Fruit fly (Drosophila melanogaster): ENCODE data around the gene SNF4Agamma.

The SNF4Agamma gene

DNA sequence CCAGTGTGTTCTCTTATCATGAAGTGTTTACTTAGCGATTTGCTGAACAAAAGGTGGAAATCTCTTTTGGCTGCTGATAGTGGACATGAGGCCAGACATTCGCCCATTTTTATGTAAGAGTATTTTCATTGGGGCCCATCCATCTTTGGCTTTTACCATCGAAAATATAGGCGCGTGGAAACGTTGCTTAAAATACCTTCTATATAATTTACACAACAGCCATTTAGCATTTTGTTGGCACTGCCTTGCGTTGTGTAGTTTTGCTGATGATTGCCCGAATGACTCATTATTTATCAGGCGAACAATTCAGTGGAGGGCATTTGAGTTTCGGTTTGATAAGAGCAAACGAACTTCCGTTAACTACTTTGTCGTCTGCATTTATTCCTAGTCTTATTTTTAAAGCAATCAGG, 21.1 kb downstream of the SNF4Agamma start (continued):
- no peak for TF ChIP-seq CG2116 (GFP tag; optimal IDR thresholded peaks at IDR 0.05)
- TF ChIP-seq CG4707 (GFP tag; optimal IDR thresholded peaks at IDR 0.05), result no peak
- peak; percentile 31; the same call in 1 of the 2 replicates for TF ChIP-seq NFAT (GFP tag; IDR thresholded peaks at IDR 0.05)
- no peak for TF ChIP-seq slou (GFP tag; optimal IDR thresholded peaks at IDR 0.05)
- TF ChIP-seq unpg (GFP tag; optimal IDR thresholded peaks at IDR 0.05), result peak; percentile 36
- TF ChIP-seq fd3F (GFP tag; optimal IDR thresholded peaks at IDR 0.05), result peak; percentile 48
- TF ChIP-seq CG30020 (tag; optimal IDR thresholded peaks at IDR 0.05), result no peak

DNA sequence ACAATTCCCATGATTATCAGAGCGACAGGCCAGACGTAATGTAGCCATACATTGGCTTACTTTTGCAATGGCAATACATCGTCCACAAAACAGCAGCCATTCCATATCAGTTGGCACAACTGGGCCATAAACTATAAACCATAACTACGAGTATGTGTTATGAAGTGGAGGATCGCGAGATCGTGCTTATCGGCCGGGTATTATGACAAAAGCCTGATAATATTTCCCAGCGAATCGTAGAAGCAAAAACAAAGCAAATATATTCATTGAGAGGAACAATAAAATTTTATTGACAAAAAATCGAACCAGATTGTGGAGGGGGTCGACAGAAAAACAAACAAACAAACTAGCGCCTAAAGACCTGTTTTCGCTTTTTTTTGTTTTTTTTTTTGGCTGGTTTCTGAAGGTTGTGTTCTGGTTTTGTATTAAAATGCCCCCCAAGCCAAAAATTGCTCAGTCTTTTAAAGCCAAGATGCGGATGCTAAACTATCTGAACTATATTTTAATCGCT, 22.8 kb downstream of the SNF4Agamma start, which contains the start of gene CG5810:
TSS of gene CG5810 (plus strand) at position 461 of the 511 bp plus-strand sequence.
- no peak for TF ChIP-seq slou (GFP tag; optimal IDR thresholded peaks at IDR 0.05)
- TF ChIP-seq yki (optimal IDR thresholded peaks at IDR 0.05), result no peak
- peak; percentile 31 for TF ChIP-seq CG13296 (GFP tag; optimal IDR thresholded peaks at IDR 0.05)
- TF ChIP-seq CG13624 (GFP tag; optimal IDR thresholded peaks at IDR 0.05), result no peak
- TF ChIP-seq Mes4 (GFP tag; optimal IDR thresholded peaks at IDR 0.05), result no peak
- no peak for TF ChIP-seq Ada2b (GFP tag; IDR thresholded peaks at IDR 0.05)
- peak; percentile 32 for TF ChIP-seq CG15514 (GFP tag; optimal IDR thresholded peaks at IDR 0.05)
- TF ChIP-seq CG11398 (GFP tag; optimal IDR thresholded peaks at IDR 0.05), result no peak
- no peak for TF ChIP-seq CG7839 (tag; optimal IDR thresholded peaks at IDR 0.05)
- no peak for TF ChIP-seq prd (optimal IDR thresholded peaks at IDR 0.05)
- no peak for TF ChIP-seq prd (GFP tag; IDR thresholded peaks at IDR 0.05)
- TF ChIP-seq nom (GFP tag; optimal IDR thresholded peaks at IDR 0.05), result no peak
- no peak for TF ChIP-seq CG9215 (GFP tag; IDR thresholded peaks at IDR 0.05)
- no peak for TF ChIP-seq zf30C (GFP tag; optimal IDR thresholded peaks at IDR 0.05)
- no peak for TF ChIP-seq CG42726 (GFP tag; IDR thresholded peaks at IDR 0.05; ENCODE audit: partially characterized antibody)
- TF ChIP-seq B-H1 (GFP tag; IDR thresholded peaks at IDR 0.05), result no peak
- no peak for TF ChIP-seq CG10959 (GFP tag; IDR thresholded peaks at IDR 0.05)
- no peak for TF ChIP-seq Xbp1 (GFP tag; optimal IDR thresholded peaks at IDR 0.05)
- TF ChIP-seq CG12155 (GFP tag; optimal IDR thresholded peaks at IDR 0.05), result no peak
- TF ChIP-seq zen (tag; optimal IDR thresholded peaks at IDR 0.05), result no peak
- TF ChIP-seq D (optimal IDR thresholded peaks at IDR 0.05), result no peak
- TF ChIP-seq D (GFP tag; optimal IDR thresholded peaks at IDR 0.05), result no peak
- no peak for TF ChIP-seq bab2 (GFP tag; optimal IDR thresholded peaks at IDR 0.05)
- no peak for TF ChIP-seq ara (GFP tag; IDR thresholded peaks at IDR 0.05)
- no peak for TF ChIP-seq CG2129 (GFP tag; IDR thresholded peaks at IDR 0.05; ENCODE audit: partially characterized antibody)
- no peak for TF ChIP-seq Doc3 (GFP tag; IDR thresholded peaks at IDR 0.05; ENCODE audit: partially characterized antibody)
- no peak for TF ChIP-seq CG15696 (tag; optimal IDR thresholded peaks at IDR 0.05)
- no peak for TF ChIP-seq CG34422 (GFP tag; IDR thresholded peaks at IDR 0.05)
- TF ChIP-seq sob (GFP tag; IDR thresholded peaks at IDR 0.05), result no peak
- TF ChIP-seq CG8281 (tag; optimal IDR thresholded peaks at IDR 0.05), result peak; percentile 7
- no peak for TF ChIP-seq CG43689 (GFP tag; IDR thresholded peaks at IDR 0.05)
- no peak for TF ChIP-seq sna (GFP tag; IDR thresholded peaks at IDR 0.05; ENCODE audit: partially characterized antibody)
- no peak for TF ChIP-seq Hr78 (GFP tag; optimal IDR thresholded peaks at IDR 0.05)
- peak; percentile 23 for TF ChIP-seq lab (GFP tag; optimal IDR thresholded peaks at IDR 0.05)
- TF ChIP-seq HLH4C (GFP tag; IDR thresholded peaks at IDR 0.05; ENCODE audit: partially characterized antibody), result no peak
- TF ChIP-seq Taf1 (GFP tag; IDR thresholded peaks at IDR 0.05), result no peak
- no peak for TF ChIP-seq CG14710 (tag; optimal IDR thresholded peaks at IDR 0.05)
- TF ChIP-seq Adf1 (GFP tag; IDR thresholded peaks at IDR 0.05), result peak; percentile 52; the same call in 1 of the 2 replicates
- TF ChIP-seq ken (GFP tag; IDR thresholded peaks at IDR 0.05), result no peak
- TF ChIP-seq emc (GFP tag; optimal IDR thresholded peaks at IDR 0.05), result no peak
- TF ChIP-seq CG17359 (tag; optimal IDR thresholded peaks at IDR 0.05), result no peak
- no peak for TF ChIP-seq Hsf (GFP tag; optimal IDR thresholded peaks at IDR 0.05)
- no peak for TF ChIP-seq wdn (GFP tag; IDR thresholded peaks at IDR 0.05)
- TF ChIP-seq CG12744 (GFP tag; optimal IDR thresholded peaks at IDR 0.05), result no peak
